Worm (Caenorhabditis elegans) whole organism, young adult: ENCODE results near the gene srx-24.

Experiments used
- B0336.3 ChIP-seq: fragments of 200-800 bp; sonication (Bioruptor generic); IDR thresholded peaks from 2 replicates; pipeline ENCODE4 v1.3.6; 2022; ENCODE audit warnings: missing genetic modification characterization, missing compliant biosample characterization
- F22D6.2 ChIP-seq: sonication (generic microtip); optimal IDR thresholded peaks from 2 replicates; lab custom pipeline; 2016; ENCODE audit warnings: mild to moderate bottlenecking, missing genetic modification characterization, missing compliant biosample characterization
- F23B12.7 ChIP-seq: sonication (generic microtip); optimal IDR thresholded peaks from 2 replicates; lab custom pipeline; 2017; ENCODE audit warnings: missing genetic modification characterization, mild to moderate bottlenecking, missing compliant biosample characterization, antibody characterized with exemption, moderate library complexity; ENCODE audit not compliant: insufficient read depth
- F37B4.10 ChIP-seq: fragments of 200-800 bp; sonication (Bioruptor generic); IDR thresholded peaks from 2 replicates; pipeline ENCODE4 v1.3.6; 2022; ENCODE audit warnings: missing genetic modification characterization, missing compliant biosample characterization
- F39B2.1 ChIP-seq: fragments of 200-800 bp; sonication (Bioruptor generic); IDR thresholded peaks from 2 replicates; pipeline ENCODE4 v1.3.6; 2022; ENCODE audit warnings: missing genetic modification reagents, missing genetic modification characterization, missing compliant biosample characterization
- Y56A3A.18 ChIP-seq: fragments of 200-800 bp; sonication (Bioruptor generic); IDR thresholded peaks from 2 replicates; pipeline ENCODE4 v1.3.6; 2022; ENCODE audit warnings: missing genetic modification reagents, missing genetic modification characterization, missing compliant biosample characterization
- attf-3 ChIP-seq: fragments of 200-800 bp; sonication (Bioruptor generic); conservative IDR thresholded peaks from 2 replicates; pipeline ENCODE4 v1.3.6; 2022; ENCODE audit warnings: missing genetic modification reagents, missing genetic modification characterization, missing compliant biosample characterization
- attf-5 ChIP-seq: fragments of 200-800 bp; sonication (Bioruptor generic); optimal IDR thresholded peaks from 2 replicates; lab custom pipeline; 2018; ENCODE audit warnings: mild to moderate bottlenecking, missing genetic modification characterization, missing compliant biosample characterization
- chd-7 ChIP-seq: sonication (generic microtip); optimal IDR thresholded peaks from 2 replicates; lab custom pipeline; 2016; ENCODE audit warnings: mild to moderate bottlenecking, missing genetic modification characterization, moderate library complexity, missing compliant biosample characterization
- egrh-3 ChIP-seq: fragments of 200-800 bp; sonication (Bioruptor generic); IDR thresholded peaks from 2 replicates; pipeline ENCODE4 v1.3.6; 2022; ENCODE audit warnings: missing genetic modification reagents, missing genetic modification characterization, missing compliant biosample characterization
- ets-4 ChIP-seq: fragments of 200-800 bp; sonication (Bioruptor generic); optimal IDR thresholded peaks from 2 replicates; lab custom pipeline; 2018; ENCODE audit warnings: mild to moderate bottlenecking, missing genetic modification characterization, missing compliant biosample characterization
- fkh-3 ChIP-seq: sonication (generic microtip); optimal IDR thresholded peaks from 2 replicates; lab custom pipeline; 2016; ENCODE audit warnings: mild to moderate bottlenecking, missing genetic modification characterization, missing compliant biosample characterization
- hlh-12 ChIP-seq: sonication (generic microtip); optimal IDR thresholded peaks from 2 replicates; lab custom pipeline; 2016; ENCODE audit warnings: missing genetic modification characterization, missing compliant biosample characterization
- hmg-20 ChIP-seq: fragments of 200-800 bp; sonication (Bioruptor generic); IDR thresholded peaks from 2 replicates; pipeline ENCODE4 v1.3.6; 2022; ENCODE audit warnings: missing genetic modification reagents, missing genetic modification characterization, missing compliant biosample characterization
- let-526 ChIP-seq: fragments of 200-800 bp; sonication (Bioruptor generic); IDR thresholded peaks from 2 replicates; pipeline ENCODE4 v1.3.6; 2022; ENCODE audit warnings: missing genetic modification reagents, missing genetic modification characterization, missing compliant biosample characterization
- madf-8 ChIP-seq: fragments of 200-800 bp; sonication (Bioruptor generic); conservative IDR thresholded peaks from 2 replicates; pipeline ENCODE4 v1.3.6; 2022; ENCODE audit warnings: missing genetic modification reagents, missing genetic modification characterization, missing compliant biosample characterization
- mes-4 ChIP-seq: sonication (generic microtip); optimal IDR thresholded peaks from 2 replicates; lab custom pipeline; 2016; ENCODE audit warnings: missing genotype, missing genetic modification characterization, missing compliant biosample characterization
- nfya-1 ChIP-seq: sonication (generic microtip); optimal IDR thresholded peaks from 2 replicates; lab custom pipeline; 2017; ENCODE audit warnings: antibody characterized with exemption, missing compliant biosample characterization, missing genetic modification characterization, borderline replicate concordance; ENCODE audit not compliant: insufficient read depth
- nfya-2 ChIP-seq: fragments of 200-800 bp; sonication (Bioruptor generic); IDR thresholded peaks from 2 replicates; pipeline ENCODE4 v1.3.6; 2022; ENCODE audit warnings: missing genetic modification reagents, missing genetic modification characterization, missing compliant biosample characterization
- nfyb-1 ChIP-seq: fragments of 200-800 bp; sonication (Bioruptor generic); IDR thresholded peaks from 2 replicates; pipeline ENCODE4 v1.3.6; 2022; ENCODE audit warnings: missing genetic modification reagents, missing genetic modification characterization, missing compliant biosample characterization
- nhr-120 ChIP-seq: fragments of 200-800 bp; sonication (Bioruptor generic); IDR thresholded peaks from 2 replicates; pipeline ENCODE4 v1.3.6; 2022; ENCODE audit warnings: missing genetic modification characterization, missing compliant biosample characterization
- nhr-179 ChIP-seq: sonication (generic microtip); optimal IDR thresholded peaks from 2 replicates; lab custom pipeline; 2016; ENCODE audit warnings: mild to moderate bottlenecking, missing genetic modification characterization, missing compliant biosample characterization
- rcor-1 ChIP-seq: fragments of 200-800 bp; sonication (Bioruptor generic); IDR thresholded peaks from 2 replicates; pipeline ENCODE4 v1.3.6; 2022; ENCODE audit warnings: missing genetic modification reagents, missing genetic modification characterization, missing compliant biosample characterization
- repo-1 ChIP-seq: sonication (generic microtip); optimal IDR thresholded peaks from 2 replicates; lab custom pipeline; 2017; ENCODE audit warnings: mild to moderate bottlenecking, missing genetic modification characterization, missing compliant biosample characterization
- rpc-1 ChIP-seq, 2 experiments: fragments of 150-350 bp in 1 of 2; sonication (generic microtip) in 1 of 2; optimal IDR thresholded peaks; 2 replicates each; lab custom pipeline; 2014 to 2018; ENCODE audit warnings: missing biosample characterization in 1 of 2, missing genetic modification characterization in 1 of 2, missing genetic modification reagents in 1 of 2, missing genotype in 1 of 2
- snpc-1.1 ChIP-seq: sonication (generic microtip); optimal IDR thresholded peaks from 2 replicates; lab custom pipeline; 2017; ENCODE audit warnings: missing genetic modification characterization, mild to moderate bottlenecking, missing compliant biosample characterization, antibody characterized with exemption, moderate library complexity, missing genotype, missing genetic modification reagents; ENCODE audit not compliant: insufficient read depth
- snpc-4 ChIP-seq, 5 experiments: fragments of 150-350 bp in 1 of 5; sonication (generic microtip) in 4 of 5; optimal IDR thresholded peaks; 2 replicates each; lab custom pipeline; 2014 to 2018; ENCODE audit warnings: missing genetic modification characterization in 5 of 5, missing biosample characterization in 3 of 5, antibody characterized with exemption in 2 of 5, mild to moderate bottlenecking in 2 of 5, missing compliant biosample characterization in 2 of 5, missing genotype in 2 of 5, moderate library complexity in 2 of 5, missing genetic modification reagents in 1 of 5
- tbp1 ChIP-seq: fragments of 200-800 bp; sonication (Bioruptor generic); optimal IDR thresholded peaks from 2 replicates; lab custom pipeline; 2018; ENCODE audit warnings: mild to moderate bottlenecking, missing genetic modification characterization, missing compliant biosample characterization
- tbx-9 ChIP-seq: sonication (generic microtip); optimal IDR thresholded peaks from 2 replicates; lab custom pipeline; 2016; ENCODE audit warnings: borderline replicate concordance, missing genetic modification characterization, inconsistent platforms, missing compliant biosample characterization
- tlf-1 ChIP-seq: fragments of 200-800 bp; sonication (Bioruptor generic); optimal IDR thresholded peaks from 2 replicates; lab custom pipeline; 2018; ENCODE audit warnings: mild to moderate bottlenecking, missing genetic modification characterization, missing compliant biosample characterization
- ztf-22 ChIP-seq: fragments of 200-800 bp; sonication (Bioruptor generic); optimal IDR thresholded peaks from 2 replicates; lab custom pipeline; 2018; ENCODE audit warnings: mild to moderate bottlenecking, missing genetic modification characterization, moderate library complexity, missing compliant biosample characterization
- ztf-28 ChIP-seq: fragments of 200-800 bp; sonication (Bioruptor generic); IDR thresholded peaks from 2 replicates; pipeline ENCODE4 v1.3.6; 2022; ENCODE audit warnings: missing genetic modification reagents, missing genetic modification characterization, missing compliant biosample characterization
- ztf-3 ChIP-seq: fragments of 200-800 bp; sonication (Bioruptor generic); optimal IDR thresholded peaks from 2 replicates; lab custom pipeline; 2018; ENCODE audit warnings: mild to moderate bottlenecking, missing genetic modification characterization, missing compliant biosample characterization

Gene srx-24

DNA sequence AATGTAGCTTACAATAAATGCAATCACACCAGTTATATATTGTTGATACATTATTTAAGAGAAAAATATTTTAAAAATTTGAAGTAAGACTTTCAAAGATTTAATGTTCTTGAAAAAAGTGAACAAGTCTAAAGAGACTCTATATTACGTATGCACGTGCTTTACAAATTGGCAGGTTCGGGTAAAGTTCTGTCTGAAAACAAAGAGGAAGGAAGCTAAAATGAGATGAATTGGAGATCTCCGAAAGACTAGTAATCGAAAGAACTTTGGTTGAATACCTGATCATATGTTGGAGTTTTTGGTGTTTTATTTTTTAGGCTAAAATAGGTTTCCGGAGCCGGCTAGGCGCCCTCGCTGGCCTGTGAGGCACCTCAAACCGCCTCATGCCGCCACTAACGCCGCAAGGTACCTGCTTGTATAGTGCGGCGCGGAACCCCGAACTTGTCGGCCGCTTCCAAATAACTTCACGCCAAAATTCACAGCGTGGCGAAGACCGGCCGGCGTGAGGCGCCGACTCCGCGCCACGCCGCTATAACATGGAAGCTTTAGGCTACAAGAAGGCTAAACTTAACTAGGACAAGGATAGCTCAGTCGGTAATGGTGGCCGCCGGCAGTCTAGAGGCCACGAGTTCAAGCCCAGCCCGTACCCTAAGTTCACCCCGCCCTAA, 7.5 kb upstream of the srx-24 start, which contains the start of gene srx-28 (continued):
- TF ChIP-seq nfyb-1 (GFP tag; lab: Robert Waterston, UW) (peak; percentile 26; the same call in 1 of the 2 replicates), Y56A3A.18 (GFP tag; lab: Robert Waterston, UW) (no peak), fkh-3 (tag; lab: Kevin White, UChicago) (peak; percentile 14), snpc-1.1 (tag; lab: Kevin White, UChicago) (peak; percentile 68), mes-4 (tag; lab: Kevin White, UChicago) (no peak), nfya-2 (GFP tag; lab: Robert Waterston, UW) (no peak), tbp1 (no peak), B0336.3 (no peak)

DNA sequence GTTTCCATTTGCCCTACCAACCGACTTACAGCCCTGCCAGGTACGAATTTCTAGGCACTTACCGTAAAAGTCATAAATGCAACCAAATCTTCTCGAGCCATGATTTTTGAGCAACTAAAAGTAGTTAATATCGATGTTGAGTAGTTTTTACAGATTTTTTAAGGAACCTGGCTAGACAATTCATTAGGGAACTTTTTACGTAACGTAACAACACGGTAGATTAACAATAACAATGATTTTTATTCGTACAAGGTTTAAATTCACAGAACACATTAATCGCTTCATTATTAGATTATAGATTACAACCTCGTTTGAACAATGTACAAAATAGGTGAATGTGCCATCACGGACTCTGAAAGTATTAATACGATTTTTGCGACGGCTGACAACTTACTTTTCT, 3.1 kb upstream of the srx-24 start, which contains the start of gene srx-26:
Gene srx-26 (minus strand): TSS at position 101 of the 400 bp plus-strand sequence.
- TF ChIP-seq F22D6.2 (tag; lab: Kevin White, UChicago) (no peak), ztf-3 (GFP tag; lab: Kevin White, UChicago) (no peak), attf-5 (GFP tag; lab: Kevin White, UChicago) (no peak), chd-7 (tag; lab: Kevin White, UChicago) (no peak), F23B12.7 (no peak), nhr-120 (GFP tag; lab: Robert Waterston, UW) (no peak)

DNA sequence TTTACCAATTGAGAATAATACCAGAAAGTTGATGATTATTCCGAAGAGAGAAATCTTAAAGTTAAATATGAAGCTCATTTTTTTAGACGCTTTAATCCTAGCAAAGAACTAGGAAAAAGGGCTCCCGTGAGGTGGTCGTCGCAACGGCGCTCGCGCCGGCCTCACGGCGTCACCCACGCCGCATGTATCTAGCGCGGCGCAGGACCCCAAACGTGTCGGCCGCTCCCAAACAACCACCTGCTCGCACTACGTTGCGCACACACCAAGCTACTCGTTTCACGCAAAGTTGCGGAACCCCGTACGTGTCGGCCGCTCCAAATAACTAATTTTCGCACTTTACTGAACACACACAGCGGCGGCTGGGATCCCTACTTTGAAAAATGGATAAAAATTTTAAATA, 3.5 kb downstream of the srx-24 start:
- TF ChIP-seq mes-4 (tag; lab: Kevin White, UChicago): no peak
- no peak for TF ChIP-seq F39B2.1 (GFP tag; lab: Robert Waterston, UW)
- no peak for TF ChIP-seq nhr-179 (tag; lab: Kevin White, UChicago)
- TF ChIP-seq attf-3 (GFP tag; lab: Robert Waterston, UW): no peak
- no peak for TF ChIP-seq ztf-22 (GFP tag; lab: Kevin White, UChicago)
- TF ChIP-seq ets-4 (GFP tag; lab: Kevin White, UChicago): no peak
- TF ChIP-seq egrh-3: peak; percentile 65; the same call in 1 of the 2 replicates
- no peak for TF ChIP-seq hmg-20 (GFP tag; lab: Robert Waterston, UW)
- no peak for TF ChIP-seq let-526 (GFP tag; lab: Robert Waterston, UW)
- TF ChIP-seq madf-8 (GFP tag; lab: Robert Waterston, UW): no peak
- no peak for TF ChIP-seq nfya-1
- no peak for TF ChIP-seq snpc-4 (GFP tag; optimal IDR thresholded peaks at IDR 0.05; lab: Kevin White, UChicago)
- peak in 1 of 4 experiments; percentile 71 for TF ChIP-seq snpc-4 (tag; optimal IDR thresholded peaks at IDR 0.05; lab: Kevin White, UChicago)
- TF ChIP-seq rpc-1 (optimal IDR thresholded peaks at IDR 0.05; lab: Kevin White, UChicago): no peak
- TF ChIP-seq rpc-1 (tag; optimal IDR thresholded peaks at IDR 0.05; lab: Kevin White, UChicago): no peak
- 0 out of 2 replicates have a peak, but pooled peaks have one; percentile 28 for TF ChIP-seq nfyb-1 (GFP tag; lab: Robert Waterston, UW)
- no peak for TF ChIP-seq tbx-9 (tag; lab: Kevin White, UChicago)
- no peak for TF ChIP-seq rcor-1 (GFP tag; lab: Robert Waterston, UW)
- no peak for TF ChIP-seq repo-1 (tag; lab: Kevin White, UChicago)
- TF ChIP-seq attf-5 (GFP tag; lab: Kevin White, UChicago): no peak

DNA sequence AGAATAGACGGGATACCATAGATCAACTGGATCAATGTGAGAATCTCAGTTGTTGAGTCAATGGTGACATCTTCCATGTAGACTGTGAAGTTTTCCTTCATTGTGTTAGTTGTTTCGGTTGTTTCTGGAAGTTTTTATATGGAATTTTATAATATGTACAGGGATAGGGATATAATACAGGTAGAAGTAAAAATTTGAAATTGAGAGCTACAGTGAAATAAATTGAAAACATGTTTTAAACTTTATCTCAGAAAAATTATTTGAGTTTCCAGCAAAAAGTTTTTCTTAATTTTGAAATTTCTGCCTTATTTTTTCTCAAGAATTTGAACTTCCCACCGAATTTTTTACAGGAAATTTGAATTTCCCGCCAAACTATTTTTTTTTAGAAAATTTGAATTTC, 7.6 kb downstream of the srx-24 start, which contains the start of gene srg-62:
Gene srg-62 (minus strand): TSS at position 101 of the 400 bp plus-strand sequence.
- no peak for TF ChIP-seq let-526 (GFP tag; lab: Robert Waterston, UW)
- no peak for TF ChIP-seq F37B4.10
- no peak for TF ChIP-seq hlh-12 (tag; lab: Kevin White, UChicago)
- no peak for TF ChIP-seq tlf-1 (GFP tag; lab: Kevin White, UChicago)
- TF ChIP-seq ztf-28: no peak
